Worm (Caenorhabditis elegans) whole organism, young adult: ENCODE data around the gene plk-1.
A peak's percentile ranks its signal among the peaks of the same experiment; 100 is the strongest.

Source experiments
- C17E4.6 ChIP-seq: fragments of 200-800 bp; sonication (Bioruptor generic); IDR thresholded peaks from 2 replicates; pipeline ENCODE4 v1.3.6; 2022; ENCODE audit warnings: missing genetic modification reagents, missing genetic modification characterization, missing compliant biosample characterization
- F22D6.2 ChIP-seq: sonication (generic microtip); optimal IDR thresholded peaks from 2 replicates; lab custom pipeline; 2016; ENCODE audit warnings: mild to moderate bottlenecking, missing genetic modification characterization, missing compliant biosample characterization
- F33H1.4 ChIP-seq: fragments of 200-800 bp; sonication (Bioruptor generic); IDR thresholded peaks from 2 replicates; pipeline ENCODE4 v1.3.6; 2022; ENCODE audit warnings: missing genetic modification reagents, missing genetic modification characterization, missing compliant biosample characterization
- F55B11.4 ChIP-seq: sonication (generic microtip); optimal IDR thresholded peaks from 2 replicates; lab custom pipeline; 2016; ENCODE audit warnings: missing compliant biosample characterization, missing genetic modification characterization, borderline replicate concordance; ENCODE audit not compliant: insufficient read depth
- K11D2.4 ChIP-seq: fragments of 200-800 bp; sonication (Bioruptor generic); IDR thresholded peaks from 2 replicates; pipeline ENCODE4 v1.3.6; 2022; ENCODE audit warnings: missing genetic modification reagents, missing genetic modification characterization, missing compliant biosample characterization
- T26A5.8 ChIP-seq: sonication (generic microtip); optimal IDR thresholded peaks from 2 replicates; lab custom pipeline; 2016; ENCODE audit warnings: missing genetic modification characterization, missing compliant biosample characterization
- Y53F4B.3 ChIP-seq: fragments of 200-800 bp; sonication (Bioruptor generic); IDR thresholded peaks from 2 replicates; pipeline ENCODE4 v1.3.6; 2022; ENCODE audit warnings: missing genetic modification reagents, missing genetic modification characterization, missing compliant biosample characterization
- Y67H2A.10 ChIP-seq: fragments of 200-800 bp; sonication (Bioruptor generic); conservative IDR thresholded peaks from 2 replicates; pipeline ENCODE4 v1.3.6; 2022; ENCODE audit warnings: missing genetic modification reagents, missing genetic modification characterization, missing compliant biosample characterization
- Y79H2A.3 ChIP-seq: fragments of 200-800 bp; sonication (Bioruptor generic); conservative IDR thresholded peaks from 2 replicates; pipeline ENCODE4 v1.3.6; 2022; ENCODE audit warnings: missing genetic modification reagents, missing genetic modification characterization, missing compliant biosample characterization
- ZK185.1 ChIP-seq: sonication (generic microtip); optimal IDR thresholded peaks from 2 replicates; lab custom pipeline; 2016; ENCODE audit warnings: mild to moderate bottlenecking, missing genetic modification characterization, missing compliant biosample characterization; ENCODE audit not compliant: poor library complexity, severe bottlenecking
- athp-1 ChIP-seq: sonication (generic microtip); optimal IDR thresholded peaks from 2 replicates; lab custom pipeline; 2017; ENCODE audit warnings: mild to moderate bottlenecking, missing genetic modification characterization, missing compliant biosample characterization
- attf-3 ChIP-seq: fragments of 200-800 bp; sonication (Bioruptor generic); conservative IDR thresholded peaks from 2 replicates; pipeline ENCODE4 v1.3.6; 2022; ENCODE audit warnings: missing genetic modification reagents, missing genetic modification characterization, missing compliant biosample characterization
- bed-2 ChIP-seq: fragments of 200-800 bp; sonication (Bioruptor generic); IDR thresholded peaks from 2 replicates; pipeline ENCODE4 v1.3.6; 2022; ENCODE audit warnings: missing genetic modification reagents, missing genetic modification characterization, missing compliant biosample characterization
- cebp-2 ChIP-seq: fragments of 200-800 bp; sonication (Bioruptor generic); IDR thresholded peaks from 2 replicates; pipeline ENCODE4 v1.3.6; 2022; ENCODE audit warnings: missing genetic modification characterization, missing compliant biosample characterization
- ceh-100 ChIP-seq: fragments of 200-800 bp; sonication (Bioruptor generic); IDR thresholded peaks from 2 replicates; pipeline ENCODE4 v1.3.6; 2022; ENCODE audit warnings: missing genetic modification reagents, missing genetic modification characterization, missing compliant biosample characterization
- ceh-40 ChIP-seq: fragments of 200-800 bp; sonication (Bioruptor generic); IDR thresholded peaks from 2 replicates; pipeline ENCODE4 v1.3.6; 2022; ENCODE audit warnings: missing genetic modification characterization, missing compliant biosample characterization
- ceh-91 ChIP-seq: fragments of 200-800 bp; sonication (Bioruptor generic); IDR thresholded peaks from 2 replicates; pipeline ENCODE4 v1.3.6; 2022; ENCODE audit warnings: missing genetic modification reagents, missing genetic modification characterization, missing compliant biosample characterization
- die-1 ChIP-seq: sonication (generic microtip); optimal IDR thresholded peaks from 2 replicates; lab custom pipeline; 2016; ENCODE audit warnings: missing genotype, mild to moderate bottlenecking, missing genetic modification characterization, missing compliant biosample characterization
- egrh-3 ChIP-seq: fragments of 200-800 bp; sonication (Bioruptor generic); IDR thresholded peaks from 2 replicates; pipeline ENCODE4 v1.3.6; 2022; ENCODE audit warnings: missing genetic modification reagents, missing genetic modification characterization, missing compliant biosample characterization
- ekl-4 ChIP-seq: fragments of 200-800 bp; sonication (Bioruptor generic); IDR thresholded peaks from 2 replicates; pipeline ENCODE4 v1.3.6; 2022; ENCODE audit warnings: missing genetic modification reagents, missing genetic modification characterization, missing compliant biosample characterization
- fkh-3 ChIP-seq: sonication (generic microtip); optimal IDR thresholded peaks from 2 replicates; lab custom pipeline; 2016; ENCODE audit warnings: mild to moderate bottlenecking, missing genetic modification characterization, missing compliant biosample characterization
- gei-17 ChIP-seq: fragments of 200-800 bp; sonication (Bioruptor generic); optimal IDR thresholded peaks from 2 replicates; lab custom pipeline; 2018; ENCODE audit warnings: mild to moderate bottlenecking, missing genetic modification characterization, missing compliant biosample characterization
- hlh-12 ChIP-seq: sonication (generic microtip); optimal IDR thresholded peaks from 2 replicates; lab custom pipeline; 2016; ENCODE audit warnings: missing genetic modification characterization, missing compliant biosample characterization
- hmg-20 ChIP-seq: fragments of 200-800 bp; sonication (Bioruptor generic); IDR thresholded peaks from 2 replicates; pipeline ENCODE4 v1.3.6; 2022; ENCODE audit warnings: missing genetic modification reagents, missing genetic modification characterization, missing compliant biosample characterization
- hrde-1 ChIP-seq: sonication (generic microtip); optimal IDR thresholded peaks from 2 replicates; lab custom pipeline; 2016; ENCODE audit warnings: missing genetic modification characterization, mild to moderate bottlenecking, missing compliant biosample characterization, moderate library complexity, missing genotype, missing genetic modification reagents, borderline replicate concordance
- hsf-1 ChIP-seq: fragments of 200-800 bp; sonication (Bioruptor generic); IDR thresholded peaks from 2 replicates; pipeline ENCODE4 v1.3.6; 2022; ENCODE audit warnings: missing genetic modification reagents, missing genetic modification characterization, missing compliant biosample characterization
- lag-1 ChIP-seq: fragments of 200-800 bp; sonication (Bioruptor generic); IDR thresholded peaks from 2 replicates; pipeline ENCODE4 v1.3.6; 2022; ENCODE audit warnings: missing genetic modification reagents, missing genetic modification characterization, missing compliant biosample characterization
- lin-35 ChIP-seq, 3 experiments: fragments of 150-350 bp in 2 of 3; sonication (generic microtip) in 1 of 3; optimal IDR thresholded peaks; 2 replicates each; lab custom pipeline; 2014 to 2018; ENCODE audit warnings: missing biosample characterization in 3 of 3, missing genetic modification characterization in 3 of 3, missing genetic modification reagents in 3 of 3
- lsy-27 ChIP-seq: sonication (generic microtip); optimal IDR thresholded peaks from 2 replicates; lab custom pipeline; 2017; ENCODE audit warnings: missing genetic modification characterization, mild to moderate bottlenecking, missing compliant biosample characterization, antibody characterized with exemption, missing genotype, borderline replicate concordance; ENCODE audit not compliant: insufficient read depth
- madf-10 ChIP-seq: sonication (generic microtip); optimal IDR thresholded peaks from 2 replicates; lab custom pipeline; 2016; ENCODE audit warnings: mild to moderate bottlenecking, missing genetic modification characterization, missing compliant biosample characterization
- mxl-1 ChIP-seq: sonication (generic microtip); optimal IDR thresholded peaks from 2 replicates; lab custom pipeline; 2016; ENCODE audit warnings: missing genetic modification characterization, missing compliant biosample characterization
- nhr-120 ChIP-seq: fragments of 200-800 bp; sonication (Bioruptor generic); IDR thresholded peaks from 2 replicates; pipeline ENCODE4 v1.3.6; 2022; ENCODE audit warnings: missing genetic modification characterization, missing compliant biosample characterization
- nhr-90 ChIP-seq: sonication (generic microtip); optimal IDR thresholded peaks from 2 replicates; lab custom pipeline; 2016; ENCODE audit warnings: missing genotype, mild to moderate bottlenecking, missing genetic modification characterization, missing compliant biosample characterization
- rpc-1 ChIP-seq, 2 experiments: fragments of 150-350 bp in 1 of 2; sonication (generic microtip) in 1 of 2; optimal IDR thresholded peaks; 2 replicates each; lab custom pipeline; 2014 to 2018; ENCODE audit warnings: missing biosample characterization in 1 of 2, missing genetic modification characterization in 1 of 2, missing genetic modification reagents in 1 of 2, missing genotype in 1 of 2
- sdz-38 ChIP-seq: sonication (generic microtip); optimal IDR thresholded peaks from 2 replicates; lab custom pipeline; 2016; ENCODE audit warnings: missing genotype, missing genetic modification characterization, missing compliant biosample characterization
- snpc-3.4 ChIP-seq: sonication (generic microtip); optimal IDR thresholded peaks from 2 replicates; lab custom pipeline; 2017; ENCODE audit warnings: missing genetic modification characterization, mild to moderate bottlenecking, missing compliant biosample characterization, antibody characterized with exemption, moderate library complexity, missing genotype, missing genetic modification reagents
- tbp1 ChIP-seq: fragments of 200-800 bp; sonication (Bioruptor generic); optimal IDR thresholded peaks from 2 replicates; lab custom pipeline; 2018; ENCODE audit warnings: mild to moderate bottlenecking, missing genetic modification characterization, missing compliant biosample characterization
- tlf-1 ChIP-seq: fragments of 200-800 bp; sonication (Bioruptor generic); optimal IDR thresholded peaks from 2 replicates; lab custom pipeline; 2018; ENCODE audit warnings: mild to moderate bottlenecking, missing genetic modification characterization, missing compliant biosample characterization
- unc-130 ChIP-seq: sonication (generic microtip); optimal IDR thresholded peaks from 2 replicates; lab custom pipeline; 2016; ENCODE audit warnings: missing genetic modification reagents, missing genetic modification characterization, missing compliant biosample characterization
- unc-62 ChIP-seq: fragments of 150-350 bp; optimal IDR thresholded peaks from 2 replicates; lab custom pipeline; 2014; ENCODE audit warnings: missing biosample characterization, missing genetic modification reagents, missing genetic modification characterization
- xnd-1 ChIP-seq: sonication (generic microtip); optimal IDR thresholded peaks from 2 replicates; lab custom pipeline; 2016; ENCODE audit warnings: missing genotype, missing genetic modification reagents, missing genetic modification characterization, missing compliant biosample characterization
- zfh-2 ChIP-seq: fragments of 200-800 bp; sonication (Bioruptor generic); conservative IDR thresholded peaks from 2 replicates; pipeline ENCODE4 v1.3.6; 2022; ENCODE audit warnings: missing genetic modification reagents, missing genetic modification characterization, missing compliant biosample characterization
- ztf-22 ChIP-seq: fragments of 200-800 bp; sonication (Bioruptor generic); optimal IDR thresholded peaks from 2 replicates; lab custom pipeline; 2018; ENCODE audit warnings: mild to moderate bottlenecking, missing genetic modification characterization, moderate library complexity, missing compliant biosample characterization
- ztf-26 ChIP-seq: sonication (generic microtip); optimal IDR thresholded peaks from 2 replicates; lab custom pipeline; 2017; ENCODE audit warnings: missing genetic modification characterization, missing compliant biosample characterization
- ztf-28 ChIP-seq: fragments of 200-800 bp; sonication (Bioruptor generic); IDR thresholded peaks from 2 replicates; pipeline ENCODE4 v1.3.6; 2022; ENCODE audit warnings: missing genetic modification reagents, missing genetic modification characterization, missing compliant biosample characterization

The plk-1 gene

DNA sequence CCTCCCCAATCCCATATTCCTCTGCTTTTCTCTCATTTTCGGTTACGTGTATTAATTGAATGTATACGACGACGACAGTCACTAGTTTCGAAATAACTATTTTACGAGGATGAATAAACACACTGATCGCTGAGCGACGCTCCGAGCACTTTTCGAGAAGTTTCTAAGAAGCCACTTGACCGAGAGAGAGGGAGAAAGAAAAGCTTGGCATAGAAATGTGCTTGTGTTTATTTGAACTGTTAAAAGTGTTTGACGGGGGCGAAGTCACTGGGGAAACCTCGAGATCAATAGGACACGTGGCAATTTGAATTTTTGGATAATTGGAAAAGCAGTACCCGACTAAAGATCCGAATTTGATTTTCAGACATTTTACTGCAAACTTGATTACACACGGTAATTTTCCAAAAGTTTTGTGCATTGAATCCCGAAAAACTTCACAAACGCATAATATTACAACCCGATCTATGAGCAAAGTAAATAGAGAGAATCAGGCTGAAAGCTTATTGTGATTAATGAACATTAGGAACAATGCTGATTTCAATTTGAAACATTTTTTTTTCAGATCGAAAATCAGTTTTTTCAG lies 35.5 kb downstream of the plk-1 start:
- TF ChIP-seq hrde-1 (tag; lab: Kevin White, UChicago) (no peak), fkh-3 (tag; lab: Kevin White, UChicago) (no peak), snpc-3.4 (tag; lab: Kevin White, UChicago) (no peak), T26A5.8 (tag; lab: Kevin White, UChicago) (no peak), F22D6.2 (tag; lab: Kevin White, UChicago) (no peak), tlf-1 (GFP tag; lab: Kevin White, UChicago) (no peak), egrh-3 (GFP tag; lab: Robert Waterston, UW) (no peak), xnd-1 (tag; lab: Kevin White, UChicago) (no peak), ceh-100 (GFP tag; lab: Robert Waterston, UW) (no peak)

DNA sequence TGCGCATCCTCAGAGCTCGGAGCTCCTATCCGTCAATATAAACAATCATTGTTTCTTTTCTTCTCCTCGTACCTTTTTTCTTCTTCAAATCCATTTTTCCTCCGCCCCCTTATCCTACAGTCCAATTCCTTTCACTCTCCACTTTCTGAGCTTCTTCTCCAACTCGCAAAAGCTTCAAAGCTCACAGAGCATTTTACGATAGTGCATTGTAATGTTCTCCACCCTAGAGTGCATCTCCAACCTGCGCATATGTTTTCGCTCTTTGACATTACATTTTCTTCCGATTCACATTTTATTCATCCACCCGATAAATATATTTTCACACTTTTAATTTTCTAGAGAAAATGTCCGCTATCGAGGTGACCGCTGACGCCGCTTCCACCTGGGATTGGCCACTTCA lies 36.6 kb downstream of the plk-1 start, which contains the start of gene hsp-12.2:
Gene hsp-12.2, plus strand, starts transcription at position 301 of the 400 bp plus-strand sequence.
- no peak for TF ChIP-seq zfh-2 (GFP tag; lab: Robert Waterston, UW)
- TF ChIP-seq ceh-91 (GFP tag; lab: Robert Waterston, UW), result no peak
- TF ChIP-seq bed-2, result no peak
- no peak for TF ChIP-seq mxl-1 (tag; lab: Kevin White, UChicago)

DNA sequence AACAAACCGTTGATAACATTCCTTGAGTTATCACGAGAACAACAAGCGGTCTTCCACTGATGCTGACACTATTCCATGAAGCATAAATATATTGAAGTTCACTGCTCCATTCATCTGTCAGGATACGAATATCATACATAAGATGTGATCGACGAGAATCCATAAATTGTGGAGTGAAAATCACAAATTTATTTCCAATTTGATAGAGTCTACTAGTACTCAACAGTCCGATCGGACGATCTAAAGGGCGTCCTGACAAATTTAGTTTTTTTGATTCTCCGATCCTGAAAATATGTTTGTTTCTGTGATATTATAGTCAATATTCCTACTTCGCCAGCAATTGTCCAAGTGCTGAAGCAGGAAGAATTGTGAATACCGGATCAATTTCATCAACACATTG lies 41.1 kb downstream of the plk-1 start:
- TF ChIP-seq F55B11.4 (no peak), unc-62 (GFP tag; lab: Kevin White, UChicago) (no peak), Y53F4B.3 (GFP tag; lab: Robert Waterston, UW) (no peak), K11D2.4 (no peak), hmg-20 (GFP tag; lab: Robert Waterston, UW) (no peak), ztf-22 (no peak), unc-130 (GFP tag; lab: Kevin White, UChicago) (no peak), sdz-38 (tag; lab: Kevin White, UChicago) (no peak), Y67H2A.10 (GFP tag; lab: Robert Waterston, UW) (no peak), lin-35 (GFP tag; optimal IDR thresholded peaks at IDR 0.05; lab: Kevin White, UChicago) (no peak), xnd-1 (tag; lab: Kevin White, UChicago) (no peak), die-1 (no peak), ztf-28 (GFP tag; lab: Robert Waterston, UW) (no peak), hsf-1 (GFP tag; lab: Robert Waterston, UW) (no peak), cebp-2 (no peak), hlh-12 (tag; lab: Kevin White, UChicago) (no peak), ZK185.1 (tag; lab: Kevin White, UChicago) (no peak), C17E4.6 (GFP tag; lab: Robert Waterston, UW) (no peak)

DNA sequence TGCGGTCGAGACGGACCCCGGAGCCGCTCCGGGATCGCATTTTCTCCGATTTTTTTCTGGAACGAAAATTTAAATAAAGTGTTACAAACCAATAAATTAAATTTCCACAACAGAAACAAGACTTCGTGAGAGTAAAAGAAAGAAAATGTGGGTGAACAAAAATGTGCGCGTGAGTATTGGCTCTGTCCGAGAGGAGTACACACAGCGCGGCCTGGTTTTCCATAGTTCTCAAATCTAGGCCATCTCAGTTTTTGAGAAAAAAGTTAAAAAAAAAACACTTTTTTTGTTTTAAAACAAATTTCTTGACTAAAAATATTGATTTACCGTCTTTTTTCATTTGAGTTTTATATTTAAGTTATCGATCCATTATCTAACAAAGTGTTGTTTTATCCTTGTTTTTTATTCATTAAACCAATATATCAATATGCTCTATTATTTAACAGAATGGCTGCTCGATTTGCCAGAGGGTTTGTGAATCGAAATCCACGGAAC lies 43.5 kb downstream of the plk-1 start, which contains the start of the genes C14B9.8 and mrpl-18:
Gene C14B9.8, minus strand, starts transcription at position 56 of the 492 bp plus-strand sequence.
Gene mrpl-18, plus strand, starts transcription at position 442 of the 492 bp plus-strand sequence.
- no peak for TF ChIP-seq tbp1 (GFP tag; lab: Kevin White, UChicago)
- 0 out of 2 replicates have a peak, but pooled peaks have one; percentile 32 for TF ChIP-seq ekl-4
- no peak for TF ChIP-seq lag-1 (GFP tag; lab: Robert Waterston, UW)
- no peak for TF ChIP-seq athp-1 (tag; lab: Kevin White, UChicago)
- TF ChIP-seq ztf-26 (tag; lab: Kevin White, UChicago), result no peak
- no peak for TF ChIP-seq lsy-27
- no peak for TF ChIP-seq rpc-1 (optimal IDR thresholded peaks at IDR 0.05; lab: Kevin White, UChicago)
- no peak for TF ChIP-seq rpc-1 (tag; optimal IDR thresholded peaks at IDR 0.05; lab: Kevin White, UChicago)
- no peak for TF ChIP-seq nhr-120 (GFP tag; lab: Robert Waterston, UW)
- no peak for TF ChIP-seq gei-17 (GFP tag; lab: Kevin White, UChicago)
- TF ChIP-seq madf-10, result peak; percentile 1
- TF ChIP-seq Y79H2A.3, result no peak
- TF ChIP-seq F33H1.4 (GFP tag; lab: Robert Waterston, UW), result peak; percentile 55
- peak; percentile 49 for TF ChIP-seq attf-3 (GFP tag; lab: Robert Waterston, UW)
- TF ChIP-seq ceh-40 (GFP tag; lab: Robert Waterston, UW), result no peak
- no peak for TF ChIP-seq mxl-1 (tag; lab: Kevin White, UChicago)
- TF ChIP-seq nhr-90 (tag; lab: Kevin White, UChicago), result no peak
